Worm (Caenorhabditis elegans) whole organism, midembryonic: ENCODE results near the gene T06C10.3.

Experiments used
- T22C8.4 ChIP-seq: fragments of 200-800 bp; sonication (Bioruptor generic); IDR thresholded peaks from 2 replicates; pipeline ENCODE4 v1.3.6; 2022; ENCODE audit warnings: missing genetic modification characterization, missing compliant biosample characterization
- cog-1 ChIP-seq: sonication (generic microtip); optimal IDR thresholded peaks from 2 replicates; lab custom pipeline; 2016; ENCODE audit warnings: missing genetic modification characterization, missing compliant biosample characterization
- flt-1 ChIP-seq: fragments of 200-800 bp; sonication (Bioruptor generic); IDR thresholded peaks from 2 replicates; pipeline ENCODE4 v1.3.6; 2022; ENCODE audit warnings: missing genetic modification characterization, missing compliant biosample characterization
- med-1 ChIP-seq: sonication (generic microtip); optimal IDR thresholded peaks from 2 replicates; lab custom pipeline; 2017; ENCODE audit warnings: missing genetic modification characterization, mild to moderate bottlenecking, missing compliant biosample characterization, antibody characterized with exemption, missing genetic modification reagents; ENCODE audit not compliant: insufficient read depth
- ref-1 ChIP-seq: fragments of 200-800 bp; sonication (Bioruptor generic); conservative IDR thresholded peaks from 2 replicates; pipeline ENCODE4 v1.3.6; 2022; ENCODE audit warnings: missing genetic modification reagents, missing genetic modification characterization, missing compliant biosample characterization
- tab-1 ChIP-seq: fragments of 200-800 bp; sonication (Bioruptor generic); IDR thresholded peaks from 2 replicates; pipeline ENCODE4 v1.3.6; 2022; ENCODE audit warnings: missing genetic modification characterization, missing compliant biosample characterization
- ztf-23 ChIP-seq: fragments of 200-800 bp; sonication (Bioruptor generic); IDR thresholded peaks from 2 replicates; pipeline ENCODE4 v1.3.6; 2022; ENCODE audit warnings: missing genetic modification reagents, missing genetic modification characterization, missing compliant biosample characterization
- ztf-29 ChIP-seq: fragments of 200-800 bp; sonication (Bioruptor generic); IDR thresholded peaks from 2 replicates; pipeline ENCODE4 v1.3.6; 2022; ENCODE audit warnings: missing genetic modification reagents, missing genetic modification characterization, missing compliant biosample characterization

DNA sequence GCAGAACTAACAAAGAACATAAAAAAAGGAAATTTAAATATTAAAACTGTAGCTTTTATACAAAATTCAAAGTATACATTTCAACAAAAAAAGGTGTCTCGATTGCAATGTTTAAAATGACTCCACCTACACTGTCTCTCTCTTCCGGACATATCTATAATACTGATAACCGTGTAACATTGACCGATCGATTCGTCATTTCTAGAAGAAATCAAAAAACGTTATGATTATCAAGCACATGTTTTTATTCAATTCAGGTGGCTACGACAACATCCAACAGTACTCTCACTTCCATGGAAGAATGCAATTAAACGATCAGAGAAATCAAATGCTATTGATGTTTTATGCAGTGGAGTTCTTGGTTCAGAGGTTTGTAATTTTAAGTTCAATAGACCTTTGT is 27.9 kb downstream of the T06C10.3 start:
- no peak for TF ChIP-seq cog-1 (tag; lab: Kevin White, UChicago)
- TF ChIP-seq ztf-23: no peak
- TF ChIP-seq flt-1 (GFP tag; lab: Robert Waterston, UW): no peak
- no peak for TF ChIP-seq tab-1
- TF ChIP-seq med-1 (GFP tag; lab: Kevin White, UChicago): no peak
- no peak for TF ChIP-seq T22C8.4
- TF ChIP-seq ref-1 (GFP tag; lab: Robert Waterston, UW): no peak
- TF ChIP-seq ztf-29 (GFP tag; lab: Robert Waterston, UW): no peak
